Fruit fly (Drosophila melanogaster): ENCODE results near the gene nebu.

Gene nebu

DNA sequence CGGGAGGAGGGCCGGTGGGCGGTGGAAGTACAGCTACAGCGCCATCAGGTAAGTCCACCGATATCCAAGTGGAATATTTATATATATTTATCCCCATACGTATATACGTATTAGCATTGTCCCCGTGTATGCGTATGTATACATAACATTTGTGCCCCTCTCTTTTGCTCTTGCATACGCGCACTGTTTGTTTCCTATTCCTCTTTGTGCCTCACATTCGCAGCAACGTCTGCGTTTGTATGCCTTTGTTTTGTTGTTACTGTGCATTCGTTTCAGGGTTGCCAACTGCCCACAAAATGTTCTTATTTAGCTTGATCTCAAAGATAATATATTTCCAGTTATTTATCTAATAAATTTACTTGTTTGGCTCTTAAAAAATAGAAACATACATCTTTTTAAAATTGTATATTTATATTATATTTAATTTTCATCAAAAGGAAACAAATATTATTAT is 36.6 kb downstream of the nebu start (continued):
- peak; percentile 99 for TF ChIP-seq psq (GFP tag; optimal IDR thresholded peaks at IDR 0.05)
- peak in 1 of 2 experiments; percentile 60 for TF ChIP-seq dpn (GFP tag; optimal IDR thresholded peaks at IDR 0.05)
- TF ChIP-seq yki (optimal IDR thresholded peaks at IDR 0.05) = no peak
- TF ChIP-seq CG14050 (GFP tag; IDR thresholded peaks at IDR 0.05) = no peak
- TF ChIP-seq Six4 (GFP tag; optimal IDR thresholded peaks at IDR 0.05) = peak; percentile 65
- TF ChIP-seq CG6765 (GFP tag; optimal IDR thresholded peaks at IDR 0.05) = peak; percentile 65
- TF ChIP-seq tap (tag; optimal IDR thresholded peaks at IDR 0.05) = peak; percentile 69
- no peak for TF ChIP-seq HLH4C (GFP tag; IDR thresholded peaks at IDR 0.05; ENCODE audit: partially characterized antibody)
- no peak for TF ChIP-seq Ravus (GFP tag; IDR thresholded peaks at IDR 0.05)
- TF ChIP-seq CG3726 (GFP tag; IDR thresholded peaks at IDR 0.05) = no peak
- peak; percentile 65 for TF ChIP-seq Sox102F (GFP tag; optimal IDR thresholded peaks at IDR 0.05)
- TF ChIP-seq CG2678 (tag; optimal IDR thresholded peaks at IDR 0.05) = peak; percentile 63
- peak; percentile 6 for TF ChIP-seq CG9817 (tag; optimal IDR thresholded peaks at IDR 0.05)
- TF ChIP-seq CG7556 (GFP tag; optimal IDR thresholded peaks at IDR 0.05) = peak; percentile 62
- no peak for TF ChIP-seq da (GFP tag; optimal IDR thresholded peaks at IDR 0.05)
- TF ChIP-seq Fer2 (tag; optimal IDR thresholded peaks at IDR 0.05) = no peak
- TF ChIP-seq CG3838 (GFP tag; optimal IDR thresholded peaks at IDR 0.05) = no peak
- no peak for TF ChIP-seq Gug (GFP tag; IDR thresholded peaks at IDR 0.05)
- peak in 1 of 2 experiments; percentile 40 for TF ChIP-seq Eip74EF (GFP tag; optimal IDR thresholded peaks at IDR 0.05)
- TF ChIP-seq Lhr (GFP tag; optimal IDR thresholded peaks at IDR 0.05) = no peak
- no peak for TF ChIP-seq CG3847 (GFP tag; IDR thresholded peaks at IDR 0.05)
- TF ChIP-seq CG8765 (GFP tag; IDR thresholded peaks at IDR 0.05) = no peak
- TF ChIP-seq Meics (GFP tag; optimal IDR thresholded peaks at IDR 0.05) = peak; percentile 58
- TF ChIP-seq CG13123 (GFP tag; optimal IDR thresholded peaks at IDR 0.05) = no peak
- no peak for TF ChIP-seq CG16813 (GFP tag; IDR thresholded peaks at IDR 0.05; ENCODE audit: partially characterized antibody)
- no peak for TF ChIP-seq hkb (optimal IDR thresholded peaks at IDR 0.05)
- TF ChIP-seq hkb (GFP tag; IDR thresholded peaks at IDR 0.05) = peak; percentile 73; the same call in 1 of the 2 replicates

- TF ChIP-seq Dll (GFP tag; IDR thresholded peaks at IDR 0.05; ENCODE audit: partially characterized antibody) = 0 out of 4 replicates have a peak, but pooled peaks have one; percentile 41
- no peak for TF ChIP-seq Oli (tag; optimal IDR thresholded peaks at IDR 0.05)
- no peak for TF ChIP-seq jing (GFP tag; optimal IDR thresholded peaks at IDR 0.05)
- no peak for TF ChIP-seq Antp (GFP tag; optimal IDR thresholded peaks at IDR 0.05)
- no peak for TF ChIP-seq CG10565 (GFP tag; optimal IDR thresholded peaks at IDR 0.05)
- TF ChIP-seq hbn (GFP tag; IDR thresholded peaks at IDR 0.05; ENCODE audit: partially characterized antibody) = 0 out of 2 replicates have a peak, but pooled peaks have one; percentile 16
- no peak for TF ChIP-seq nau (GFP tag; optimal IDR thresholded peaks at IDR 0.05)
- no peak for TF ChIP-seq bigmax (GFP tag; optimal IDR thresholded peaks at IDR 0.05)
- peak; percentile 31 for TF ChIP-seq CG3163 (GFP tag; optimal IDR thresholded peaks at IDR 0.05)
- TF ChIP-seq CG4328 (GFP tag; optimal IDR thresholded peaks at IDR 0.05) = no peak
- no peak for TF ChIP-seq CG4730 (GFP tag; IDR thresholded peaks at IDR 0.05)
- TF ChIP-seq zen (tag; optimal IDR thresholded peaks at IDR 0.05) = peak; percentile 6
- TF ChIP-seq gfzf (GFP tag; optimal IDR thresholded peaks at IDR 0.05) = peak; percentile 72
- TF ChIP-seq tna (GFP tag; IDR thresholded peaks at IDR 0.05; ENCODE audit: partially characterized antibody) = 0 out of 2 replicates have a peak, but pooled peaks have one; percentile 20
- no peak for TF ChIP-seq CG8944 (GFP tag; optimal IDR thresholded peaks at IDR 0.05)
- TF ChIP-seq CG18011 (GFP tag; optimal IDR thresholded peaks at IDR 0.05) = no peak
- TF ChIP-seq Sin3A (optimal IDR thresholded peaks at IDR 0.05) = peak; percentile 6
- TF ChIP-seq knrl (GFP tag; IDR thresholded peaks at IDR 0.05; ENCODE audit: partially characterized antibody) = 0 out of 3 replicates have a peak, but pooled peaks have one; percentile 13
- TF ChIP-seq CG5245 (GFP tag; optimal IDR thresholded peaks at IDR 0.05) = no peak
- no peak for TF ChIP-seq Hmr (GFP tag; optimal IDR thresholded peaks at IDR 0.05)
- 0 out of 3 replicates have a peak, but pooled peaks have one; percentile 64 for TF ChIP-seq CG34422 (GFP tag; IDR thresholded peaks at IDR 0.05)
- TF ChIP-seq MESR4 (GFP tag; optimal IDR thresholded peaks at IDR 0.05) = peak; percentile 75
- TF ChIP-seq CG4617 (GFP tag; optimal IDR thresholded peaks at IDR 0.05; ENCODE audit: borderline replicate concordance) = peak; percentile 56
These were observed 37.1 kb downstream of the nebu start, which contains the start of gene Sap130 for dm6 chr3L:12805660-12806289. TSS of gene Sap130 (plus strand) at chr3L:12805902.
